Worm (Caenorhabditis elegans) whole organism, L4 larva: ENCODE data around the gene wah-1.

Experiments used
- ama-1 ChIP-seq: fragments of 150-350 bp; optimal IDR thresholded peaks from 2 replicates; lab custom pipeline; 2014; ENCODE audit warnings: inconsistent platforms, mixed read lengths
- dpl-1 ChIP-seq: fragments of 150-350 bp; optimal IDR thresholded peaks from 2 replicates; lab custom pipeline; 2014; ENCODE audit warnings: missing biosample characterization, missing genetic modification reagents, missing genetic modification characterization
- dve-1 ChIP-seq: sonication (generic microtip); optimal IDR thresholded peaks from 2 replicates; lab custom pipeline; 2017; ENCODE audit warnings: antibody characterized with exemption, mild to moderate bottlenecking, missing genetic modification characterization, missing compliant biosample characterization; ENCODE audit not compliant: insufficient read depth

- peak; percentile 32 for TF ChIP-seq dve-1
- peak; percentile 59 for TF ChIP-seq ama-1 (lab: Kevin White, UChicago)
- TF ChIP-seq dpl-1 (GFP tag; lab: Kevin White, UChicago) = no peak
These were observed at the start of gene wah-1 for ce11 chrIII:11989823-11990222.
